Worm (Caenorhabditis elegans): ENCODE data around the gene tmc-2.

The tmc-2 gene

ce11 chrX:9297834-9298233 lies 5.7 kb upstream of the tmc-2 start, which contains the start of gene B0416.7:
B0416.7 (minus strand) TSS chrX:9297934.
- TF ChIP-seq nhr-28 (tag; optimal IDR thresholded peaks at IDR 0.05) (no peak), nhr-76 (tag; optimal IDR thresholded peaks at IDR 0.05) (no peak), sem-2 (GFP tag; optimal IDR thresholded peaks at IDR 0.05) (no peak), lin-32 (GFP tag; optimal IDR thresholded peaks at IDR 0.05) (no peak), M03D4.4 (tag; optimal IDR thresholded peaks at IDR 0.05) (no peak), cnd-1 (tag; optimal IDR thresholded peaks at IDR 0.05) (no peak), mep-1 (tag; optimal IDR thresholded peaks at IDR 0.05) (no peak), nhr-12 (tag; optimal IDR thresholded peaks at IDR 0.05) (no peak), ceh-39 (tag; optimal IDR thresholded peaks at IDR 0.05) (no peak), ceh-83 (GFP tag; optimal IDR thresholded peaks at IDR 0.05) (no peak), hlh-1 (tag; optimal IDR thresholded peaks at IDR 0.05) (no peak), sptf-1 (tag; optimal IDR thresholded peaks at IDR 0.05) (no peak), tbx-8 (GFP tag; optimal IDR thresholded peaks at IDR 0.05) (no peak), lsy-2 (tag; optimal IDR thresholded peaks at IDR 0.05) (no peak), mls-2 (tag; optimal IDR thresholded peaks at IDR 0.05) (no peak), ceh-43 (GFP tag; optimal IDR thresholded peaks at IDR 0.05) (no peak), drap-1 (GFP tag; optimal IDR thresholded peaks at IDR 0.05) (no peak)

DNA sequence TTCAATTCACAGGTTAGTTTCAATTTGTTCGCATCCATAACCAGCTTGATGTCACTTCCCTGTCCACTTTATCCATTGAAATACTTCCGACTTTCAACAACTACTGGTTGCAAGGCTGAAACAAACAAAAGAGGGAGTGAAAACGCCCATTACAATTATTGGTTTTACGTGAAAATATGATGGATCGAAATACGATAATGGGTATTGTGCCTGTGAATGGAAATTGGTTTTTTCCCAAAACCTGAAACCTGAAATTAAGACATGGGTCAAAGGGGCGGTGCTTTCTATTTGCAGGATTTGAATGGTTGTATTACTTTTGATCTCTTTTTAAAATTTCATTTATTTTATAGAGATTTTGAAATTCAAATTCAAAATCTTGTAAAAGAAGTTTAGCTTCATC lies 4.7 kb upstream of the tmc-2 start, which contains the start of gene B0416.2:
Gene B0416.2, plus strand, starts transcription at position 301 of the 400 bp plus-strand sequence.
- TF ChIP-seq drap-1 (GFP tag; optimal IDR thresholded peaks at IDR 0.05), result no peak
- no peak for TF ChIP-seq tbx-8 (GFP tag; optimal IDR thresholded peaks at IDR 0.05)
- TF ChIP-seq ham-2 (GFP tag; optimal IDR thresholded peaks at IDR 0.05), result no peak
- no peak for TF ChIP-seq ceh-43 (GFP tag; optimal IDR thresholded peaks at IDR 0.05)
- no peak for TF ChIP-seq ztf-11 (tag; optimal IDR thresholded peaks at IDR 0.05)
- no peak for TF ChIP-seq nhr-76 (tag; optimal IDR thresholded peaks at IDR 0.05)
- TF ChIP-seq nhr-28 (tag; optimal IDR thresholded peaks at IDR 0.05), result no peak
- no peak for TF ChIP-seq flh-1 (GFP tag; optimal IDR thresholded peaks at IDR 0.05)
- no peak for TF ChIP-seq elt-3 (tag; optimal IDR thresholded peaks at IDR 0.05)
- no peak for TF ChIP-seq pha-4 (tag; optimal IDR thresholded peaks at IDR 0.05)

- TF ChIP-seq unc-39 (tag; optimal IDR thresholded peaks at IDR 0.05) (no peak), nhr-12 (tag; optimal IDR thresholded peaks at IDR 0.05) (no peak), unc-62 (GFP tag; optimal IDR thresholded peaks at IDR 0.05) (peak; percentile 48), mls-2 (tag; optimal IDR thresholded peaks at IDR 0.05) (no peak), ces-1 (GFP tag; optimal IDR thresholded peaks at IDR 0.05) (no peak), lin-32 (GFP tag; optimal IDR thresholded peaks at IDR 0.05) (no peak), hlh-1 (tag; optimal IDR thresholded peaks at IDR 0.05) (peak; percentile 95), cnd-1 (tag; optimal IDR thresholded peaks at IDR 0.05) (no peak), lsy-2 (tag; optimal IDR thresholded peaks at IDR 0.05) (no peak), sptf-1 (tag; optimal IDR thresholded peaks at IDR 0.05) (no peak), mep-1 (tag; optimal IDR thresholded peaks at IDR 0.05) (no peak), lin-13 (tag; optimal IDR thresholded peaks at IDR 0.05) (no peak), unc-120 (tag; optimal IDR thresholded peaks at IDR 0.05; ENCODE audit: poor library complexity, severe bottlenecking) (peak; percentile 62), ceh-83 (GFP tag; optimal IDR thresholded peaks at IDR 0.05) (no peak), zip-8 (tag; optimal IDR thresholded peaks at IDR 0.05) (no peak), sem-2 (GFP tag; optimal IDR thresholded peaks at IDR 0.05) (no peak), flh-1 (GFP tag; optimal IDR thresholded peaks at IDR 0.05) (no peak), elt-1 (tag; optimal IDR thresholded peaks at IDR 0.05; ENCODE audit: borderline replicate concordance, insufficient read depth) (no peak)
Observed at ce11 chrX:9300379-9300778, 3.1 kb upstream of the tmc-2 start.

DNA sequence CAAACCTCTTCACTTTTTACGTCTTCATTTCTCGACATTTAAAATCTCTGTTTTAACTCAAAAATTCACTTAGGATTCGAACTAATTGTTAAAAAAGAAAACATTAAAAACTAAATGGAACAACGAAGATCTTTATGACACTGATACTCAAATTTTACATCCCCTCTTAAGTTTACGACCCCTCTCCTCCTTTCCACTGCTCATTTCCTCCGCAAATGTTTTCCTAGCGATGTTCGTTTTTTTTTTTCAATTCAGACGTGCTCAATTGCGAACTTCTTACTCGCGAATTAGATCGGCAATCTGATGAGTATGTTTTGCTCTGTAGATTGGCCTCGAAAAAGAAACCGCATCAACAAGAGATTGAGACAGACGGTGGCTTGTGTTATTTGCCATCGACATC lies 759 bp upstream of the tmc-2 start:
- TF ChIP-seq bed-3 (GFP tag; optimal IDR thresholded peaks at IDR 0.05) (no peak), nhr-76 (tag; optimal IDR thresholded peaks at IDR 0.05) (no peak), lsy-2 (tag; optimal IDR thresholded peaks at IDR 0.05) (no peak), ceh-83 (GFP tag; optimal IDR thresholded peaks at IDR 0.05) (no peak), blmp-1 (tag; optimal IDR thresholded peaks at IDR 0.05) (no peak), flh-1 (GFP tag; optimal IDR thresholded peaks at IDR 0.05) (no peak), tbx-8 (GFP tag; optimal IDR thresholded peaks at IDR 0.05) (no peak), elt-3 (tag; optimal IDR thresholded peaks at IDR 0.05) (no peak), nhr-12 (tag; optimal IDR thresholded peaks at IDR 0.05) (no peak), nhr-28 (tag; optimal IDR thresholded peaks at IDR 0.05) (no peak)

DNA sequence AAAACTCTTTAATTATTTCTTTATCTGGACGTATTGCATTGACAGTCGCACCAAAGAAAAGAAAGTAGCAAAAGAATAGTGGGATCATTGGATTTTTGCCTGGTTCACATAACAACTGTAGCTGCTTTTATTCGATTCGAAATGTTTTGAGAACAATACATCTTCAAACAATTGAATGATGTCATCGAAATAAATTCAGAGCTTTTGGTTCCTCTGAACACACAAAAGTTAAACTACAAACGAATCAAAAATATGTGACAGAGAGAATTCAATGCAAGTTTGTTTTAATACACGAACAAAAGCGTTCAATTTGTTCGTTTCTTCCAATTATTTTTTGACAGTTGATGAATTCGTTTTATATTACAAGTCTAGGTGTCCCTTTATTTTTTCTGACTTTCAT lies 7.7 kb downstream of the tmc-2 start, which contains the start of gene H29C22.1:
Gene H29C22.1, minus strand, starts transcription at position 101 of the 400 bp plus-strand sequence.
- TF ChIP-seq cnd-1 (tag; optimal IDR thresholded peaks at IDR 0.05) (no peak), elt-3 (tag; optimal IDR thresholded peaks at IDR 0.05) (no peak), ceh-39 (tag; optimal IDR thresholded peaks at IDR 0.05) (no peak), flh-1 (GFP tag; optimal IDR thresholded peaks at IDR 0.05) (no peak), unc-39 (tag; optimal IDR thresholded peaks at IDR 0.05) (no peak), unc-120 (tag; optimal IDR thresholded peaks at IDR 0.05; ENCODE audit: poor library complexity, severe bottlenecking) (no peak), mep-1 (tag; optimal IDR thresholded peaks at IDR 0.05) (no peak), M03D4.4 (tag; optimal IDR thresholded peaks at IDR 0.05) (no peak), elt-1 (tag; optimal IDR thresholded peaks at IDR 0.05; ENCODE audit: borderline replicate concordance, insufficient read depth) (no peak), drap-1 (GFP tag; optimal IDR thresholded peaks at IDR 0.05) (no peak)
